Worm (Caenorhabditis elegans) whole organism, midembryonic: Measurements from ENCODE around the gene srp-3.

Experiments
- T22C8.4 ChIP-seq: fragments of 200-800 bp; sonication (Bioruptor generic); IDR thresholded peaks from 2 replicates; pipeline ENCODE4 v1.3.6; 2022; ENCODE audit warnings: missing genetic modification characterization, missing compliant biosample characterization
- cog-1 ChIP-seq: sonication (generic microtip); optimal IDR thresholded peaks from 2 replicates; lab custom pipeline; 2016; ENCODE audit warnings: missing genetic modification characterization, missing compliant biosample characterization
- flt-1 ChIP-seq: fragments of 200-800 bp; sonication (Bioruptor generic); IDR thresholded peaks from 2 replicates; pipeline ENCODE4 v1.3.6; 2022; ENCODE audit warnings: missing genetic modification characterization, missing compliant biosample characterization
- klf-2 ChIP-seq: fragments of 200-800 bp; sonication (Bioruptor generic); conservative IDR thresholded peaks from 2 replicates; pipeline ENCODE4 v1.3.6; 2022; ENCODE audit warnings: missing genetic modification reagents, missing genetic modification characterization, missing compliant biosample characterization
- med-1 ChIP-seq: sonication (generic microtip); optimal IDR thresholded peaks from 2 replicates; lab custom pipeline; 2017; ENCODE audit warnings: missing genetic modification characterization, mild to moderate bottlenecking, missing compliant biosample characterization, antibody characterized with exemption, missing genetic modification reagents; ENCODE audit not compliant: insufficient read depth
- ref-1 ChIP-seq: fragments of 200-800 bp; sonication (Bioruptor generic); conservative IDR thresholded peaks from 2 replicates; pipeline ENCODE4 v1.3.6; 2022; ENCODE audit warnings: missing genetic modification reagents, missing genetic modification characterization, missing compliant biosample characterization
- tab-1 ChIP-seq: fragments of 200-800 bp; sonication (Bioruptor generic); IDR thresholded peaks from 2 replicates; pipeline ENCODE4 v1.3.6; 2022; ENCODE audit warnings: missing genetic modification characterization, missing compliant biosample characterization
- ztf-23 ChIP-seq: fragments of 200-800 bp; sonication (Bioruptor generic); IDR thresholded peaks from 2 replicates; pipeline ENCODE4 v1.3.6; 2022; ENCODE audit warnings: missing genetic modification reagents, missing genetic modification characterization, missing compliant biosample characterization
- ztf-29 ChIP-seq: fragments of 200-800 bp; sonication (Bioruptor generic); IDR thresholded peaks from 2 replicates; pipeline ENCODE4 v1.3.6; 2022; ENCODE audit warnings: missing genetic modification reagents, missing genetic modification characterization, missing compliant biosample characterization

srp-3 gene

DNA sequence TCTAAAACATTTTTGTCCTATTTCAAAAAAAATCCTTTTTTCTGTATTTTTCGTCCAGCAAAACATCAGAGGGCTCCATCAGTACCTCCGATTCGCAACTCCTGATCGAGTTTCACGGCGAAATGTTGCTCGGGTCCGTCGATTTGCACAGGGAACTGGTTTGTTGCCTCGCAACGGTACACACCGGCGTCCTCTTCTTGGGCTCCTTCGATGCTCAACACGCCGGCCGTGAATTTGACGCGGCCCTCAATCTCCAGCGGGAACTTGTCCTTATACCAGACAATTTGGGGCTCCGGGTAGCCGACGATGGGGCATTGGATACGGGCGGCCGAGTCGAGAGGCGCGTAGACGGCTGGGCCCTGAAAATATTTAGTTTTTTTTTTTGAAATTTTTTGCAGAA, 30.6 kb upstream of the srp-3 start:
- no peak for TF ChIP-seq T22C8.4 (GFP tag; lab: Robert Waterston, UW)
- TF ChIP-seq tab-1 = no peak
- no peak for TF ChIP-seq med-1 (GFP tag; lab: Kevin White, UChicago)
- TF ChIP-seq flt-1 (GFP tag; lab: Robert Waterston, UW) = no peak
- no peak for TF ChIP-seq ztf-29 (GFP tag; lab: Robert Waterston, UW)
- TF ChIP-seq ztf-23 = no peak
- no peak for TF ChIP-seq klf-2
- TF ChIP-seq cog-1 (tag; lab: Kevin White, UChicago) = no peak
- no peak for TF ChIP-seq ref-1 (GFP tag; lab: Robert Waterston, UW)

ce11 chrV:1883131-1883530, 25.5 kb upstream of the srp-3 start:
- TF ChIP-seq ref-1 (GFP tag; lab: Robert Waterston, UW) (no peak), T22C8.4 (GFP tag; lab: Robert Waterston, UW) (no peak), ztf-29 (GFP tag; lab: Robert Waterston, UW) (no peak), flt-1 (GFP tag; lab: Robert Waterston, UW) (no peak), ztf-23 (no peak)

DNA sequence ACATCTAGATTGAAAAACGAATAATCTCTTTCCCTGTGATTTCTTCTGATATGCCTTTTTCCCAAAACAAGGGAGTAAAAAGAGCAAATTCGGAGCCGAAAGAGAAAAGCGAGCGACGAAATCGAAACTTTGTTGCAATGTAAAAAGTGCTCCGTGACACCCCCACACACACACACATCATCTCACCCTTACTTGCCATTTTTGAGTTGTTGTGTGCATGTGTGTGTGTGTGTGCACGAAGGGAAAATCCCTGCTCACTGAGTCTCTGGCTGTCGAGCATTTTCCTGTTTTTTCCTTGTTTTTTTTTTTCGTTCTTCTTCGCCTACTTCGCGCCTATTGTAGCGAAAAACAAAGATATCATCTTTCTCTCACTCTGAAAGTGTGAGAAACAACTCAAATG, 21.6 kb upstream of the srp-3 start:
- TF ChIP-seq klf-2 (no peak), tab-1 (no peak), ref-1 (GFP tag; lab: Robert Waterston, UW) (no peak), ztf-29 (GFP tag; lab: Robert Waterston, UW) (no peak), T22C8.4 (GFP tag; lab: Robert Waterston, UW) (no peak), flt-1 (GFP tag; lab: Robert Waterston, UW) (no peak), cog-1 (tag; lab: Kevin White, UChicago) (no peak), ztf-23 (no peak), med-1 (GFP tag; lab: Kevin White, UChicago) (no peak)

DNA sequence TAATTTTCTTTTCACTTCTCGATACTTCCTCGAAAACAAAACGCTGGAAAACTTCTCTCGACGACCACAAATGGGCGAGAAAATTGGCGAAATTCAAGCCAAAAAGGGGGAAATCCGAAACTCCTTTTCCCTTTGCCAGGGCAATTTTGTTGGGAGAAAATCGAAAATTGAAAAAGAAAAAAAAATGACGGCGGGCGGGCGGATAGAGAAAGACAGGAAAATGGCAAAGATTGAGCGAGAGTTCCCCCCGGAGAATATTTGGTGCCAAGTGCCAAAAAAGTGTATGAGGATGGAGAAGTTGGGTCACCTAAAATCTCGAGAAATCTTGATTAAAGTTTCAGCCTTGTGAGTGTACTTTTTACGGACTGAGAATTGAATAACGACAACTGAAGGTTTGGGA, 20.3 kb upstream of the srp-3 start:
- TF ChIP-seq ref-1 (GFP tag; lab: Robert Waterston, UW) (no peak), klf-2 (no peak), ztf-23 (no peak), flt-1 (GFP tag; lab: Robert Waterston, UW) (no peak), T22C8.4 (GFP tag; lab: Robert Waterston, UW) (no peak), med-1 (GFP tag; lab: Kevin White, UChicago) (no peak), ztf-29 (GFP tag; lab: Robert Waterston, UW) (no peak), cog-1 (tag; lab: Kevin White, UChicago) (no peak), tab-1 (no peak)

ce11 chrV:1889996-1890395, 18.6 kb upstream of the srp-3 start:
- TF ChIP-seq med-1 (GFP tag; lab: Kevin White, UChicago) (no peak), T22C8.4 (GFP tag; lab: Robert Waterston, UW) (no peak), klf-2 (no peak), flt-1 (GFP tag; lab: Robert Waterston, UW) (no peak), ztf-29 (GFP tag; lab: Robert Waterston, UW) (no peak), cog-1 (tag; lab: Kevin White, UChicago) (no peak), ref-1 (GFP tag; lab: Robert Waterston, UW) (no peak), ztf-23 (no peak), tab-1 (no peak)

DNA sequence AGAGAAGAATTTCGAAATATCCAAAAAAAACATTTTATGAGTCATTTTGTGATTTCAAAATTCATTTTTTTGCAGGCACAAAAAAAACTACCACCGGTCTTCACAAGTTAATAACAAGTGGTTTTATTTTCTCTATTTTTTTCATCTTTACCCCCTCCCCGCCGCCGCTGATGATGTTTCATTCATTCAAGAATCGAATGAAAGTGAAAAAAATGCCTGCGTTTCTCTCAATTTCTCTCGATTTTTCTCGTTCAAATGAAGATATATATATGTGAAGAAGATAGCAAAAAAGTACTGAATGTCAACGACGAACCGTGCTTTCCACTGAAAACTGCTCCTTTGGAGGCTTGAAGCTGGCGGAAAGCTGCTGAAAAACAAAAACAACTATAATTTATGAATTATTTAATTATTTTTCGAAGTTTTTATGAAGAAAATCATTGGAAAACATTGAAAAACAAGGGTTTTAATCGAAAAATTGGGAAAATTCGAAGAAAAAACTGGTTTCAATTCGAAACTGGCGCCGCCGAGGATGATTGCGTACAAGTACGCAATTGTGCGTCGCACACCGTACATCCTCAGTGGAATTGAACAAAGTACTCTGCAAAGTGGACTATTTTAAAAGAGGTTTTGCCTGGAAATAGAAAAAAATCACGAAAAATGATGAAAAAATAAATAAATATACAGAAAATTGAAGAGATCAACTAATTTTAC, 15.9 kb upstream of the srp-3 start, which contains the start of gene zig-11:
Gene zig-11, minus strand, starts transcription at position 373 of the 711 bp plus-strand sequence.
- TF ChIP-seq ztf-23 (no peak), cog-1 (tag; lab: Kevin White, UChicago) (peak; percentile 13), klf-2 (no peak)

DNA sequence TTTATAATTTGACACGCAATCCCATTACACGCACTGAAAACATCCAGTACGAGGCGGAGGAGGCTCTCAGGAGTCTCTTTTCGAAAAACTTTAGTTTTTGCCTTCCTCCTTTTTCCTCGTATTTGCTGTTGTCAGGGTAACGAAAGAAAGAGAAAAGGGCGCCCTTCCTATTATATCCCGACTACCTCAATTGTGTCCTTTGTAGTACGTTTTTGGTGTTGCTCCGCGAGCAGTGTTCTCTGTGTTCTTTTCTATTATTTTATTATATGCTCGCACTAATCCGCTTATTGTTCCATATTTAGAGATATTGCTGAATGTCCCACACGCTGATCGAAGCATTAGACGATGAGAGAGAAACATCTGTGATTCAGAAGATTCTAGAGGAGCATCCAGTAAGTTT, 13.2 kb upstream of the srp-3 start, which contains the start of gene nphp-2:
Gene nphp-2, plus strand, starts transcription at position 301 of the 400 bp plus-strand sequence.
- TF ChIP-seq ztf-29 (GFP tag; lab: Robert Waterston, UW) = no peak
- TF ChIP-seq T22C8.4 (GFP tag; lab: Robert Waterston, UW) = no peak
- no peak for TF ChIP-seq tab-1
- no peak for TF ChIP-seq klf-2
- no peak for TF ChIP-seq cog-1 (tag; lab: Kevin White, UChicago)
- TF ChIP-seq med-1 (GFP tag; lab: Kevin White, UChicago) = no peak
- no peak for TF ChIP-seq ztf-23
- TF ChIP-seq flt-1 (GFP tag; lab: Robert Waterston, UW) = no peak
- TF ChIP-seq ref-1 (GFP tag; lab: Robert Waterston, UW) = no peak

ce11 chrV:1907350-1907749, 1.3 kb upstream of the srp-3 start, which contains the start of gene Y32G9A.5:
Gene Y32G9A.5, plus strand, starts transcription at chrV:1907650.
- TF ChIP-seq cog-1 (tag; lab: Kevin White, UChicago) (no peak), med-1 (GFP tag; lab: Kevin White, UChicago) (no peak), ref-1 (GFP tag; lab: Robert Waterston, UW) (no peak), T22C8.4 (GFP tag; lab: Robert Waterston, UW) (no peak), tab-1 (no peak), ztf-29 (GFP tag; lab: Robert Waterston, UW) (no peak), flt-1 (GFP tag; lab: Robert Waterston, UW) (no peak), klf-2 (no peak), ztf-23 (no peak)

- TF ChIP-seq cog-1 (tag; lab: Kevin White, UChicago) (no peak), flt-1 (GFP tag; lab: Robert Waterston, UW) (no peak), klf-2 (no peak), ref-1 (GFP tag; lab: Robert Waterston, UW) (no peak), tab-1 (no peak), med-1 (GFP tag; lab: Kevin White, UChicago) (no peak), T22C8.4 (GFP tag; lab: Robert Waterston, UW) (no peak), ztf-29 (GFP tag; lab: Robert Waterston, UW) (no peak), ztf-23 (no peak)
Measured at ce11 chrV:1911102-1911501, 2.5 kb downstream of the srp-3 start, which contains the start of gene Y32G9A.3. Gene Y32G9A.3, plus strand, starts transcription at chrV:1911402.
